Worm (Caenorhabditis elegans) whole organism, young adult: ENCODE data around the gene C02F5.12.

Experiments used
- B0019.2 ChIP-seq: fragments of 200-800 bp; sonication (Bioruptor generic); conservative IDR thresholded peaks from 2 replicates; pipeline ENCODE4 v1.3.6; 2022; ENCODE audit warnings: missing genetic modification reagents, missing genetic modification characterization, missing compliant biosample characterization
- B0336.3 ChIP-seq: fragments of 200-800 bp; sonication (Bioruptor generic); IDR thresholded peaks from 2 replicates; pipeline ENCODE4 v1.3.6; 2022; ENCODE audit warnings: missing genetic modification characterization, missing compliant biosample characterization
- C06A6.2 ChIP-seq: fragments of 200-800 bp; sonication (Bioruptor generic); conservative IDR thresholded peaks from 2 replicates; pipeline ENCODE4 v1.3.6; 2022; ENCODE audit warnings: missing genetic modification characterization, missing compliant biosample characterization
- F33H1.4 ChIP-seq: fragments of 200-800 bp; sonication (Bioruptor generic); IDR thresholded peaks from 2 replicates; pipeline ENCODE4 v1.3.6; 2022; ENCODE audit warnings: missing genetic modification reagents, missing genetic modification characterization, missing compliant biosample characterization
- F39B2.1 ChIP-seq: fragments of 200-800 bp; sonication (Bioruptor generic); IDR thresholded peaks from 2 replicates; pipeline ENCODE4 v1.3.6; 2022; ENCODE audit warnings: missing genetic modification reagents, missing genetic modification characterization, missing compliant biosample characterization
- F52B5.7 ChIP-seq: sonication (generic microtip); optimal IDR thresholded peaks from 2 replicates; lab custom pipeline; 2016; ENCODE audit warnings: mild to moderate bottlenecking, missing genetic modification characterization, missing compliant biosample characterization
- F55B11.4 ChIP-seq: sonication (generic microtip); optimal IDR thresholded peaks from 2 replicates; lab custom pipeline; 2016; ENCODE audit warnings: missing compliant biosample characterization, missing genetic modification characterization, borderline replicate concordance; ENCODE audit not compliant: insufficient read depth
- F57A8.1 ChIP-seq: fragments of 200-800 bp; sonication (Bioruptor generic); optimal IDR thresholded peaks from 2 replicates; lab custom pipeline; 2018; ENCODE audit warnings: mild to moderate bottlenecking, missing genetic modification characterization, moderate library complexity, missing compliant biosample characterization
- K11D2.4 ChIP-seq: fragments of 200-800 bp; sonication (Bioruptor generic); IDR thresholded peaks from 2 replicates; pipeline ENCODE4 v1.3.6; 2022; ENCODE audit warnings: missing genetic modification reagents, missing genetic modification characterization, missing compliant biosample characterization
- T26A5.8 ChIP-seq: sonication (generic microtip); optimal IDR thresholded peaks from 2 replicates; lab custom pipeline; 2016; ENCODE audit warnings: missing genetic modification characterization, missing compliant biosample characterization
- Y53F4B.3 ChIP-seq: fragments of 200-800 bp; sonication (Bioruptor generic); IDR thresholded peaks from 2 replicates; pipeline ENCODE4 v1.3.6; 2022; ENCODE audit warnings: missing genetic modification reagents, missing genetic modification characterization, missing compliant biosample characterization
- Y56A3A.18 ChIP-seq: fragments of 200-800 bp; sonication (Bioruptor generic); IDR thresholded peaks from 2 replicates; pipeline ENCODE4 v1.3.6; 2022; ENCODE audit warnings: missing genetic modification reagents, missing genetic modification characterization, missing compliant biosample characterization
- Y79H2A.3 ChIP-seq: fragments of 200-800 bp; sonication (Bioruptor generic); conservative IDR thresholded peaks from 2 replicates; pipeline ENCODE4 v1.3.6; 2022; ENCODE audit warnings: missing genetic modification reagents, missing genetic modification characterization, missing compliant biosample characterization
- aptf-2 ChIP-seq: fragments of 200-800 bp; sonication (Bioruptor generic); conservative IDR thresholded peaks from 2 replicates; pipeline ENCODE4 v1.3.6; 2022; ENCODE audit warnings: missing genetic modification reagents, missing genetic modification characterization, missing compliant biosample characterization
- athp-1 ChIP-seq: sonication (generic microtip); optimal IDR thresholded peaks from 2 replicates; lab custom pipeline; 2017; ENCODE audit warnings: mild to moderate bottlenecking, missing genetic modification characterization, missing compliant biosample characterization
- cebp-2 ChIP-seq: fragments of 200-800 bp; sonication (Bioruptor generic); IDR thresholded peaks from 2 replicates; pipeline ENCODE4 v1.3.6; 2022; ENCODE audit warnings: missing genetic modification characterization, missing compliant biosample characterization
- ceh-100 ChIP-seq: fragments of 200-800 bp; sonication (Bioruptor generic); IDR thresholded peaks from 2 replicates; pipeline ENCODE4 v1.3.6; 2022; ENCODE audit warnings: missing genetic modification reagents, missing genetic modification characterization, missing compliant biosample characterization
- ceh-40 ChIP-seq: fragments of 200-800 bp; sonication (Bioruptor generic); IDR thresholded peaks from 2 replicates; pipeline ENCODE4 v1.3.6; 2022; ENCODE audit warnings: missing genetic modification characterization, missing compliant biosample characterization
- die-1 ChIP-seq: sonication (generic microtip); optimal IDR thresholded peaks from 2 replicates; lab custom pipeline; 2016; ENCODE audit warnings: missing genotype, mild to moderate bottlenecking, missing genetic modification characterization, missing compliant biosample characterization
- dox-1 ChIP-seq: fragments of 200-800 bp; sonication (Bioruptor generic); IDR thresholded peaks from 2 replicates; pipeline ENCODE4 v1.3.6; 2022; ENCODE audit warnings: missing genetic modification reagents, missing genetic modification characterization, missing compliant biosample characterization
- dpff-1 ChIP-seq: sonication (generic microtip); optimal IDR thresholded peaks from 2 replicates; lab custom pipeline; 2017; ENCODE audit warnings: mild to moderate bottlenecking, missing genetic modification characterization, missing compliant biosample characterization
- efl-1 ChIP-seq: fragments of 150-350 bp; optimal IDR thresholded peaks from 2 replicates; lab custom pipeline; 2014; ENCODE audit warnings: missing biosample characterization, missing genetic modification reagents, missing genetic modification characterization
- ekl-4 ChIP-seq: fragments of 200-800 bp; sonication (Bioruptor generic); IDR thresholded peaks from 2 replicates; pipeline ENCODE4 v1.3.6; 2022; ENCODE audit warnings: missing genetic modification reagents, missing genetic modification characterization, missing compliant biosample characterization
- him-1 ChIP-seq: sonication (generic microtip); optimal IDR thresholded peaks from 2 replicates; lab custom pipeline; 2016; ENCODE audit warnings: missing genotype, missing genetic modification reagents, missing genetic modification characterization, missing compliant biosample characterization
- hlh-26 ChIP-seq: fragments of 200-800 bp; sonication (Bioruptor generic); conservative IDR thresholded peaks from 2 replicates; pipeline ENCODE4 v1.3.6; 2022; ENCODE audit warnings: missing genetic modification reagents, missing genetic modification characterization, missing compliant biosample characterization
- hmg-20 ChIP-seq: fragments of 200-800 bp; sonication (Bioruptor generic); IDR thresholded peaks from 2 replicates; pipeline ENCODE4 v1.3.6; 2022; ENCODE audit warnings: missing genetic modification reagents, missing genetic modification characterization, missing compliant biosample characterization
- lag-1 ChIP-seq: fragments of 200-800 bp; sonication (Bioruptor generic); IDR thresholded peaks from 2 replicates; pipeline ENCODE4 v1.3.6; 2022; ENCODE audit warnings: missing genetic modification reagents, missing genetic modification characterization, missing compliant biosample characterization
- let-607 ChIP-seq, 2 experiments: fragments of 200-800 bp in 1 of 2; sonication (Bioruptor generic) in 1 of 2; sonication (generic microtip) in 1 of 2; optimal IDR thresholded peaks; 2 replicates each; lab custom pipeline; 2016 to 2018; ENCODE audit warnings: mild to moderate bottlenecking in 2 of 2, missing compliant biosample characterization in 2 of 2, missing genetic modification characterization in 2 of 2, moderate library complexity in 2 of 2, missing genotype in 1 of 2
- lin-35 ChIP-seq, 3 experiments: fragments of 150-350 bp in 2 of 3; sonication (generic microtip) in 1 of 3; optimal IDR thresholded peaks; 2 replicates each; lab custom pipeline; 2014 to 2018; ENCODE audit warnings: missing biosample characterization in 3 of 3, missing genetic modification characterization in 3 of 3, missing genetic modification reagents in 3 of 3
- lir-1 ChIP-seq: fragments of 200-800 bp; sonication (Bioruptor generic); conservative IDR thresholded peaks from 2 replicates; pipeline ENCODE4 v1.3.6; 2022; ENCODE audit warnings: missing genetic modification reagents, missing genetic modification characterization, missing compliant biosample characterization
- lsl-1 ChIP-seq: fragments of 200-800 bp; sonication (Bioruptor generic); optimal IDR thresholded peaks from 2 replicates; lab custom pipeline; 2018; ENCODE audit warnings: mild to moderate bottlenecking, missing genetic modification characterization, moderate library complexity, missing compliant biosample characterization
- madf-10 ChIP-seq: sonication (generic microtip); optimal IDR thresholded peaks from 2 replicates; lab custom pipeline; 2016; ENCODE audit warnings: mild to moderate bottlenecking, missing genetic modification characterization, missing compliant biosample characterization
- madf-8 ChIP-seq: fragments of 200-800 bp; sonication (Bioruptor generic); conservative IDR thresholded peaks from 2 replicates; pipeline ENCODE4 v1.3.6; 2022; ENCODE audit warnings: missing genetic modification reagents, missing genetic modification characterization, missing compliant biosample characterization
- mel-28 ChIP-seq: sonication (generic microtip); optimal IDR thresholded peaks from 2 replicates; lab custom pipeline; 2016; ENCODE audit warnings: borderline replicate concordance, mild to moderate bottlenecking, missing genetic modification characterization, missing compliant biosample characterization
- nfya-1 ChIP-seq: sonication (generic microtip); optimal IDR thresholded peaks from 2 replicates; lab custom pipeline; 2017; ENCODE audit warnings: antibody characterized with exemption, missing compliant biosample characterization, missing genetic modification characterization, borderline replicate concordance; ENCODE audit not compliant: insufficient read depth
- pbrm-1 ChIP-seq: fragments of 200-800 bp; sonication (Bioruptor generic); IDR thresholded peaks from 2 replicates; pipeline ENCODE4 v1.3.6; 2022; ENCODE audit warnings: missing genetic modification reagents, missing genetic modification characterization, missing compliant biosample characterization
- rcor-1 ChIP-seq: fragments of 200-800 bp; sonication (Bioruptor generic); IDR thresholded peaks from 2 replicates; pipeline ENCODE4 v1.3.6; 2022; ENCODE audit warnings: missing genetic modification reagents, missing genetic modification characterization, missing compliant biosample characterization
- rec-8 ChIP-seq, 2 experiments: sonication (generic microtip); optimal IDR thresholded peaks; 2 replicates each; lab custom pipeline; 2016; ENCODE audit warnings: mild to moderate bottlenecking in 2 of 2, missing genetic modification characterization in 2 of 2, missing genetic modification reagents in 2 of 2, missing genotype in 2 of 2, missing biosample characterization in 1 of 2, missing compliant biosample characterization in 1 of 2, moderate library complexity in 1 of 2
- snpc-1.1 ChIP-seq: sonication (generic microtip); optimal IDR thresholded peaks from 2 replicates; lab custom pipeline; 2017; ENCODE audit warnings: missing genetic modification characterization, mild to moderate bottlenecking, missing compliant biosample characterization, antibody characterized with exemption, moderate library complexity, missing genotype, missing genetic modification reagents; ENCODE audit not compliant: insufficient read depth
- snpc-1.3 ChIP-seq: sonication (generic microtip); optimal IDR thresholded peaks from 2 replicates; lab custom pipeline; 2017; ENCODE audit warnings: missing genetic modification characterization, mild to moderate bottlenecking, missing compliant biosample characterization, antibody characterized with exemption, moderate library complexity, missing genotype, missing genetic modification reagents; ENCODE audit not compliant: insufficient read depth
- tbx-9 ChIP-seq: sonication (generic microtip); optimal IDR thresholded peaks from 2 replicates; lab custom pipeline; 2016; ENCODE audit warnings: borderline replicate concordance, missing genetic modification characterization, inconsistent platforms, missing compliant biosample characterization
- unc-130 ChIP-seq: sonication (generic microtip); optimal IDR thresholded peaks from 2 replicates; lab custom pipeline; 2016; ENCODE audit warnings: missing genetic modification reagents, missing genetic modification characterization, missing compliant biosample characterization
- ztf-26 ChIP-seq: sonication (generic microtip); optimal IDR thresholded peaks from 2 replicates; lab custom pipeline; 2017; ENCODE audit warnings: missing genetic modification characterization, missing compliant biosample characterization
- ztf-28 ChIP-seq: fragments of 200-800 bp; sonication (Bioruptor generic); IDR thresholded peaks from 2 replicates; pipeline ENCODE4 v1.3.6; 2022; ENCODE audit warnings: missing genetic modification reagents, missing genetic modification characterization, missing compliant biosample characterization
- ztf-6 ChIP-seq: fragments of 200-800 bp; sonication (Bioruptor generic); IDR thresholded peaks from 2 replicates; pipeline ENCODE4 v1.3.6; 2022; ENCODE audit warnings: missing genetic modification reagents, missing genetic modification characterization, missing compliant biosample characterization

Gene C02F5.12

ce11 chrIII:8254938-8255337 lies 12.1 kb upstream of the C02F5.12 start, which contains the start of gene F09G8.5:
Gene F09G8.5 (plus strand): TSS chrIII:8254975.
- TF ChIP-seq F57A8.1 (GFP tag; lab: Kevin White, UChicago) (no peak), lag-1 (no peak), dox-1 (GFP tag; lab: Robert Waterston, UW) (no peak), mel-28 (tag; lab: Kevin White, UChicago) (no peak), Y79H2A.3 (no peak), hlh-26 (no peak), lir-1 (GFP tag; lab: Robert Waterston, UW) (no peak), let-607 (tag; optimal IDR thresholded peaks at IDR 0.05; lab: Kevin White, UChicago) (no peak)

ce11 chrIII:8250007-8250683 lies 7.3 kb upstream of the C02F5.12 start, which contains the start of gene knl-1:
Gene knl-1 (plus strand): TSS chrIII:8250632.
- no peak for TF ChIP-seq athp-1
- TF ChIP-seq ceh-100 (GFP tag; lab: Robert Waterston, UW), result peak; percentile 95
- TF ChIP-seq die-1, result no peak
- TF ChIP-seq pbrm-1, result no peak
- no peak for TF ChIP-seq ceh-40 (GFP tag; lab: Robert Waterston, UW)
- no peak for TF ChIP-seq hlh-26
- TF ChIP-seq rec-8 (tag; optimal IDR thresholded peaks at IDR 0.05; lab: Kevin White, UChicago), result no peak
- TF ChIP-seq tbx-9, result no peak
- no peak for TF ChIP-seq him-1 (tag; lab: Kevin White, UChicago)
- TF ChIP-seq T26A5.8 (tag; lab: Kevin White, UChicago), result no peak
- TF ChIP-seq rcor-1, result peak; percentile 45; the same call in 1 of the 2 replicates
- TF ChIP-seq Y56A3A.18 (GFP tag; lab: Robert Waterston, UW), result no peak
- TF ChIP-seq ztf-6 (GFP tag; lab: Robert Waterston, UW), result no peak
- TF ChIP-seq snpc-1.3 (tag; lab: Kevin White, UChicago), result no peak
- no peak for TF ChIP-seq snpc-1.1 (tag; lab: Kevin White, UChicago)
- TF ChIP-seq dpff-1 (tag; lab: Kevin White, UChicago), result no peak
- no peak for TF ChIP-seq K11D2.4 (GFP tag; lab: Robert Waterston, UW)
- no peak for TF ChIP-seq ekl-4
- peak in 1 of 3 experiments; percentile 21 for TF ChIP-seq lin-35 (GFP tag; optimal IDR thresholded peaks at IDR 0.05; lab: Kevin White, UChicago)
- TF ChIP-seq unc-130 (GFP tag; lab: Kevin White, UChicago), result peak; percentile 68
- TF ChIP-seq ztf-26 (tag; lab: Kevin White, UChicago), result no peak
- TF ChIP-seq Y53F4B.3, result no peak
- no peak for TF ChIP-seq F55B11.4
- 0 out of 2 replicates have a peak, but pooled peaks have one; percentile 51 for TF ChIP-seq aptf-2 (GFP tag; lab: Robert Waterston, UW)
- TF ChIP-seq cebp-2, result no peak
- TF ChIP-seq F33H1.4 (GFP tag; lab: Robert Waterston, UW), result peak; percentile 44
- no peak for TF ChIP-seq hmg-20 (GFP tag; lab: Robert Waterston, UW)
- no peak for TF ChIP-seq F52B5.7 (tag; lab: Kevin White, UChicago)
- TF ChIP-seq lsl-1 (GFP tag; lab: Kevin White, UChicago), result peak; percentile 75
- TF ChIP-seq F39B2.1, result no peak
- peak; percentile 90 for TF ChIP-seq efl-1
- TF ChIP-seq madf-8, result peak; percentile 51; the same call in 1 of the 2 replicates
- TF ChIP-seq B0336.3 (GFP tag; lab: Robert Waterston, UW), result no peak
- TF ChIP-seq nfya-1 (tag; lab: Kevin White, UChicago), result no peak
- no peak for TF ChIP-seq B0019.2 (GFP tag; lab: Robert Waterston, UW)
- peak; percentile 4 for TF ChIP-seq madf-10 (tag; lab: Kevin White, UChicago)
- no peak for TF ChIP-seq C06A6.2 (GFP tag; lab: Robert Waterston, UW)
- 0 out of 2 replicates have a peak, but pooled peaks have one; percentile 63 for TF ChIP-seq ztf-28 (GFP tag; lab: Robert Waterston, UW)
